Fruit fly (Drosophila melanogaster): ENCODE measurements around the gene Jhbp4.
A peak's percentile ranks its signal among the peaks of the same experiment; 100 is the strongest.

The Jhbp4 gene

dm6 chr3R:16025587-16026223, 17.6 kb upstream of the Jhbp4 start, which contains the start of gene pnr (continued):
- no peak for TF ChIP-seq Six4 (GFP tag; optimal IDR thresholded peaks at IDR 0.05)
- TF ChIP-seq CrebB (tag; optimal IDR thresholded peaks at IDR 0.05) = peak; percentile 45
- peak; percentile 58 for TF ChIP-seq Adf1 (GFP tag; IDR thresholded peaks at IDR 0.05)
- TF ChIP-seq gcm (GFP tag; optimal IDR thresholded peaks at IDR 0.05) = peak; percentile 53
- no peak for TF ChIP-seq nerfin-1 (tag; optimal IDR thresholded peaks at IDR 0.05)
- peak; percentile 98 for TF ChIP-seq CG8478 (optimal IDR thresholded peaks at IDR 0.05)
- no peak for TF ChIP-seq Usf (GFP tag; optimal IDR thresholded peaks at IDR 0.05)
- peak; percentile 33 for TF ChIP-seq chn (GFP tag; optimal IDR thresholded peaks at IDR 0.05)
- TF ChIP-seq sd (tag; optimal IDR thresholded peaks at IDR 0.05) = peak; percentile 41
- peak; percentile 99 for TF ChIP-seq cg (GFP tag; optimal IDR thresholded peaks at IDR 0.05)
- no peak for TF ChIP-seq slbo (GFP tag; IDR thresholded peaks at IDR 0.05)
- no peak for TF ChIP-seq CG5180 (GFP tag; optimal IDR thresholded peaks at IDR 0.05)
- TF ChIP-seq CG17829 (tag; optimal IDR thresholded peaks at IDR 0.05) = peak; percentile 23
- peak; percentile 66 for TF ChIP-seq sens (GFP tag)
- no peak for TF ChIP-seq CG12659 (GFP tag; optimal IDR thresholded peaks at IDR 0.05)
- 0 out of 2 replicates have a peak, but pooled peaks have one; percentile 49 for TF ChIP-seq sob (GFP tag; IDR thresholded peaks at IDR 0.05)
- no peak for TF ChIP-seq sisA (GFP tag; IDR thresholded peaks at IDR 0.05)
- peak; percentile 30 for TF ChIP-seq CG33557 (GFP tag; optimal IDR thresholded peaks at IDR 0.05)
- peak; percentile 92 for TF ChIP-seq Ets97D (GFP tag; optimal IDR thresholded peaks at IDR 0.05)
- no peak for TF ChIP-seq pan (optimal IDR thresholded peaks at IDR 0.05)
- TF ChIP-seq pan (GFP tag; optimal IDR thresholded peaks at IDR 0.05 in 1 of 2, IDR thresholded peaks at IDR 0.05 in 1 of 2) = peak in 1 of 2 experiments; percentile 30
- peak; percentile 42 for TF ChIP-seq caup (GFP tag; optimal IDR thresholded peaks at IDR 0.05; ENCODE audit: severe bottlenecking)
- peak; percentile 34; the same call in 1 of the 3 replicates for TF ChIP-seq sr (GFP tag; IDR thresholded peaks at IDR 0.05)
- TF ChIP-seq CG4360 (GFP tag; IDR thresholded peaks at IDR 0.05) = peak; percentile 67
- peak; percentile 33 for TF ChIP-seq pros (GFP tag; optimal IDR thresholded peaks at IDR 0.05)
- 0 out of 4 replicates have a peak, but pooled peaks have one; percentile 32 for TF ChIP-seq Dll (GFP tag; IDR thresholded peaks at IDR 0.05; ENCODE audit: partially characterized antibody)
- peak; percentile 51 for TF ChIP-seq fd64A (GFP tag; optimal IDR thresholded peaks at IDR 0.05)
- peak; percentile 10; the same call in 1 of the 3 replicates for TF ChIP-seq mld (GFP tag; IDR thresholded peaks at IDR 0.05; ENCODE audit: partially characterized antibody)
- no peak for TF ChIP-seq zf30C (GFP tag; optimal IDR thresholded peaks at IDR 0.05)
- TF ChIP-seq ci (GFP tag; IDR thresholded peaks at IDR 0.05) = peak; percentile 69; the same call in 2 of the 3 replicates
- TF ChIP-seq Rx (GFP tag; IDR thresholded peaks at IDR 0.05) = 0 out of 2 replicates have a peak, but pooled peaks have one; percentile 4
- TF ChIP-seq unc-4 (GFP tag; IDR thresholded peaks at IDR 0.05; ENCODE audit: partially characterized antibody) = peak; percentile 50
- peak; percentile 19 for TF ChIP-seq CG1603 (tag; optimal IDR thresholded peaks at IDR 0.05)
- TF ChIP-seq CG13123 (GFP tag; optimal IDR thresholded peaks at IDR 0.05) = no peak
- no peak for TF ChIP-seq CG1024 (GFP tag; IDR thresholded peaks at IDR 0.05)
- TF ChIP-seq CG32532 (GFP tag; IDR thresholded peaks at IDR 0.05) = peak; percentile 6; the same call in 1 of the 2 replicates
- 0 out of 3 replicates have a peak, but pooled peaks have one; percentile 28 for TF ChIP-seq ken (GFP tag; IDR thresholded peaks at IDR 0.05)
- TF ChIP-seq tna (GFP tag; IDR thresholded peaks at IDR 0.05; ENCODE audit: partially characterized antibody) = 0 out of 2 replicates have a peak, but pooled peaks have one; percentile 38
- no peak for TF ChIP-seq CG17359 (tag; optimal IDR thresholded peaks at IDR 0.05)
- 0 out of 2 replicates have a peak, but pooled peaks have one; percentile 20 for TF ChIP-seq CG6689 (GFP tag; IDR thresholded peaks at IDR 0.05)
- TF ChIP-seq sqz (GFP tag; optimal IDR thresholded peaks at IDR 0.05) = peak; percentile 95
- peak; percentile 87 for TF ChIP-seq oc (tag; optimal IDR thresholded peaks at IDR 0.05)
- TF ChIP-seq CG4404 (GFP tag; IDR thresholded peaks at IDR 0.05) = no peak
- peak; percentile 94 for TF ChIP-seq CG10321 (GFP tag; IDR thresholded peaks at IDR 0.05)
- peak; percentile 55 for TF ChIP-seq CG34376 (GFP tag; optimal IDR thresholded peaks at IDR 0.05)
- no peak for TF ChIP-seq Camta (GFP tag; optimal IDR thresholded peaks at IDR 0.05)
- peak; percentile 27 for TF ChIP-seq CG9797 (GFP tag; optimal IDR thresholded peaks at IDR 0.05)
- 0 out of 2 replicates have a peak, but pooled peaks have one; percentile 32 for TF ChIP-seq ara (GFP tag; IDR thresholded peaks at IDR 0.05)
- no peak for TF ChIP-seq CG2129 (GFP tag; IDR thresholded peaks at IDR 0.05; ENCODE audit: partially characterized antibody)
